Worm (Caenorhabditis elegans) whole organism, early embryonic: ENCODE results near the gene dhs-11.

Experiments used
- ama-1 ChIP-seq: fragments of 150-350 bp; optimal IDR thresholded peaks from 2 replicates; lab custom pipeline; 2014
- sea-1 ChIP-seq: fragments of 200-800 bp; sonication (Bioruptor generic); conservative IDR thresholded peaks from 2 replicates; pipeline ENCODE4 v1.3.6; 2022; ENCODE audit warnings: missing genetic modification characterization, missing compliant biosample characterization
- tbx-11 ChIP-seq: fragments of 200-800 bp; sonication (Bioruptor generic); IDR thresholded peaks from 2 replicates; pipeline ENCODE4 v1.3.6; 2022; ENCODE audit warnings: missing genetic modification characterization, missing compliant biosample characterization
- tra-4 ChIP-seq: sonication (generic microtip); optimal IDR thresholded peaks from 2 replicates; lab custom pipeline; 2017; ENCODE audit warnings: missing genetic modification characterization, missing compliant biosample characterization

DNA sequence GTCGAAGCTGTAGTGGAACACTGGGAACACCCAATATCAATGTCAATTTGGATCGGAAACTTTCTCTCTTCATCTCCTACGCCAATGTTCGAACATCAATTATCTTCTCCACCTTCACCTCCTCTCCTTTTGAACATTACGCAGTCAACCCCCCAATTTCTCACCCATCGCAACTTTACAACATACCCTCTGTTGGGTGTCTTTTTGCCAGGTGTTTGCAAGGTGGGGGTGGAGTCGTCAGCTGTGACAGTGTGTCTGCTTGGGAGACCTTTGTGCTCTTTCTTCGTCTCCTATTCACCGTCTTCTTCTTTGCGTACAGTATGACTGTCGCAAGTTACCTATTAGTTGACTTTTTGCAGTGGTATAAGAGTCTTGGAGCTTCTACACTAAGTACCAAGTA lies 24.0 kb upstream of the dhs-11 start:
- TF ChIP-seq tra-4 (tag; lab: Kevin White, UChicago), result no peak
- peak; percentile 58 for TF ChIP-seq sea-1
- no peak for TF ChIP-seq ama-1 (lab: Kevin White, UChicago)
- TF ChIP-seq tbx-11, result no peak
